Worm (Caenorhabditis elegans) whole organism, L1 larva: ENCODE data around the gene emb-30.

Experiments
- C16A3.4 ChIP-seq: fragments of 150-350 bp; optimal IDR thresholded peaks from 2 replicates; lab custom pipeline; 2014; ENCODE audit warnings: missing biosample characterization, missing genetic modification characterization
- C34B4.2 ChIP-seq: sonication (generic microtip); optimal IDR thresholded peaks from 2 replicates; lab custom pipeline; 2017; ENCODE audit warnings: mild to moderate bottlenecking, missing genetic modification characterization, missing compliant biosample characterization
- F16B12.6 ChIP-seq: fragments of 150-350 bp; optimal IDR thresholded peaks from 2 replicates; lab custom pipeline; 2014; ENCODE audit warnings: missing biosample characterization, missing genetic modification characterization
- aha-1 ChIP-seq: fragments of 150-350 bp; optimal IDR thresholded peaks from 2 replicates; lab custom pipeline; 2014; ENCODE audit warnings: missing biosample characterization, missing genetic modification characterization
- aly-2 ChIP-seq: fragments of 150-350 bp; optimal IDR thresholded peaks from 2 replicates; lab custom pipeline; 2014; ENCODE audit warnings: missing biosample characterization, missing genetic modification characterization
- blmp-1 ChIP-seq: fragments of 150-350 bp; optimal IDR thresholded peaks from 2 replicates; lab custom pipeline; 2014; ENCODE audit warnings: missing biosample characterization, missing genetic modification characterization
- dpl-1 ChIP-seq, 3 experiments: fragments of 150-350 bp in 2 of 3; sonication (generic microtip) in 1 of 3; optimal IDR thresholded peaks; 2 replicates each; lab custom pipeline; 2014 to 2017; ENCODE audit warnings: missing biosample characterization in 3 of 3, missing genetic modification characterization in 3 of 3, missing genetic modification reagents in 3 of 3
- efl-1 ChIP-seq, 4 experiments: fragments of 150-350 bp; optimal IDR thresholded peaks in 3 of 4; peaks in 1 of 4; 1 replicate in 1 of 4; 2 replicates in 3 of 4; lab custom pipeline; 2014; ENCODE audit warnings: missing biosample characterization in 2 of 4, missing genetic modification characterization in 2 of 4, missing genetic modification reagents in 2 of 4
- efl-3 ChIP-seq: fragments of 200-800 bp; sonication (Bioruptor generic); optimal IDR thresholded peaks from 2 replicates; lab custom pipeline; 2018; ENCODE audit warnings: mild to moderate bottlenecking, missing genetic modification characterization, missing compliant biosample characterization
- egl-13 ChIP-seq: sonication (generic microtip); optimal IDR thresholded peaks from 2 replicates; lab custom pipeline; 2016; ENCODE audit warnings: missing genotype, missing genetic modification reagents, missing genetic modification characterization, missing compliant biosample characterization
- egl-27 ChIP-seq, 2 experiments: fragments of 150-350 bp in 1 of 2; sonication (generic microtip); optimal IDR thresholded peaks; 3 replicates each; lab custom pipeline; 2017 to 2018; ENCODE audit warnings: missing biosample characterization in 2 of 2, missing genetic modification characterization in 2 of 2, missing genetic modification reagents in 2 of 2
- elt-3 ChIP-seq, 6 experiments: fragments of 150-350 bp in 1 of 6; sonication (generic microtip); optimal IDR thresholded peaks; 2 replicates each; lab custom pipeline; 2017 to 2018; ENCODE audit warnings: missing biosample characterization in 6 of 6, missing genetic modification characterization in 6 of 6, inconsistent platforms in 1 of 6
- ets-5 ChIP-seq: fragments of 200-800 bp; sonication (Bioruptor generic); IDR thresholded peaks from 2 replicates; pipeline ENCODE4 v1.3.6; 2022; ENCODE audit warnings: missing genetic modification characterization, missing compliant biosample characterization
- fos-1 ChIP-seq: fragments of 150-350 bp; optimal IDR thresholded peaks from 2 replicates; lab custom pipeline; 2014; ENCODE audit warnings: missing biosample characterization, missing genetic modification characterization
- grh-1 ChIP-seq: fragments of 200-800 bp; sonication (Bioruptor generic); IDR thresholded peaks from 2 replicates; pipeline ENCODE4 v1.3.6; 2022; ENCODE audit warnings: missing genetic modification reagents, missing genetic modification characterization, missing compliant biosample characterization
- hpl-2 ChIP-seq: fragments of 150-350 bp; optimal IDR thresholded peaks from 2 replicates; lab custom pipeline; 2014; ENCODE audit warnings: missing biosample characterization, missing genetic modification reagents, missing genetic modification characterization
- jun-1 ChIP-seq: fragments of 150-350 bp; optimal IDR thresholded peaks from 2 replicates; lab custom pipeline; 2014; ENCODE audit warnings: missing biosample characterization, missing genetic modification reagents, missing genetic modification characterization
- lin-13 ChIP-seq: fragments of 150-350 bp; optimal IDR thresholded peaks from 2 replicates; lab custom pipeline; 2014; ENCODE audit warnings: missing biosample characterization, missing genetic modification reagents, missing genetic modification characterization
- lin-14 ChIP-seq: fragments of 200-800 bp; sonication (Bioruptor generic); optimal IDR thresholded peaks from 2 replicates; lab custom pipeline; 2018; ENCODE audit warnings: mild to moderate bottlenecking, missing genetic modification characterization, moderate library complexity, missing compliant biosample characterization
- mep-1 ChIP-seq: fragments of 150-350 bp; optimal IDR thresholded peaks from 2 replicates; lab custom pipeline; 2014; ENCODE audit warnings: missing biosample characterization, missing genetic modification characterization
- nhr-11 ChIP-seq: fragments of 150-350 bp; optimal IDR thresholded peaks from 2 replicates; lab custom pipeline; 2014; ENCODE audit warnings: missing biosample characterization, missing genetic modification characterization
- nhr-12 ChIP-seq: sonication (generic microtip); optimal IDR thresholded peaks from 2 replicates; lab custom pipeline; 2017; ENCODE audit warnings: missing biosample characterization, missing genetic modification characterization
- nhr-28 ChIP-seq: fragments of 150-350 bp; optimal IDR thresholded peaks from 2 replicates; lab custom pipeline; 2014; ENCODE audit warnings: missing biosample characterization, missing genetic modification characterization
- nhr-84 ChIP-seq: sonication (generic microtip); optimal IDR thresholded peaks from 2 replicates; lab custom pipeline; 2017; ENCODE audit warnings: missing biosample characterization, missing genetic modification characterization
- nhr-85 ChIP-seq: sonication (generic microtip); peaks from one replicate; lab custom pipeline; 2016; ENCODE audit warnings: missing genetic modification characterization, inconsistent platforms, missing compliant biosample characterization
- pag-3 ChIP-seq: sonication (generic microtip); optimal IDR thresholded peaks from 2 replicates; lab custom pipeline; 2017; ENCODE audit warnings: missing genetic modification characterization, mild to moderate bottlenecking, missing compliant biosample characterization, antibody characterized with exemption, borderline replicate concordance; ENCODE audit not compliant: insufficient read depth
- pqm-1 ChIP-seq: sonication (generic microtip); optimal IDR thresholded peaks from 3 replicates; lab custom pipeline; 2017; ENCODE audit warnings: missing biosample characterization, missing genetic modification characterization
- rnt-1 ChIP-seq: sonication (generic microtip); optimal IDR thresholded peaks from 2 replicates; lab custom pipeline; 2016; ENCODE audit warnings: mild to moderate bottlenecking, missing genetic modification characterization, moderate library complexity, missing compliant biosample characterization
- snu-23 ChIP-seq: sonication (generic microtip); optimal IDR thresholded peaks from 2 replicates; lab custom pipeline; 2016; ENCODE audit warnings: missing genetic modification characterization, missing compliant biosample characterization
- sox-4 ChIP-seq: sonication (generic microtip); optimal IDR thresholded peaks from 2 replicates; lab custom pipeline; 2016; ENCODE audit warnings: missing genetic modification characterization, missing compliant biosample characterization
- tbx-2 ChIP-seq: sonication (generic microtip); optimal IDR thresholded peaks from 2 replicates; lab custom pipeline; 2016; ENCODE audit warnings: missing genetic modification characterization, missing compliant biosample characterization
- unc-130 ChIP-seq: fragments of 150-350 bp; optimal IDR thresholded peaks from 2 replicates; lab custom pipeline; 2017; ENCODE audit warnings: missing biosample characterization, missing genetic modification characterization, inconsistent platforms
- unc-30 ChIP-seq: sonication (generic microtip); optimal IDR thresholded peaks from 2 replicates; lab custom pipeline; 2017; ENCODE audit warnings: missing biosample characterization, missing genetic modification characterization
- unc-62 ChIP-seq: fragments of 150-350 bp; optimal IDR thresholded peaks from 2 replicates; lab custom pipeline; 2014; ENCODE audit warnings: missing biosample characterization, missing genetic modification reagents, missing genetic modification characterization
- unc-86 ChIP-seq: sonication (generic microtip); optimal IDR thresholded peaks from 2 replicates; lab custom pipeline; 2016; ENCODE audit warnings: missing genetic modification characterization, missing compliant biosample characterization
- unc-98 ChIP-seq: fragments of 200-800 bp; sonication (Bioruptor generic); IDR thresholded peaks from 2 replicates; pipeline ENCODE4 v1.3.6; 2022; ENCODE audit warnings: missing genetic modification characterization, missing compliant biosample characterization
- vab-15 ChIP-seq: sonication (generic microtip); optimal IDR thresholded peaks from 2 replicates; lab custom pipeline; 2017; ENCODE audit warnings: missing genotype, mild to moderate bottlenecking, missing genetic modification characterization, missing compliant biosample characterization
- zag-1 ChIP-seq: fragments of 150-350 bp; optimal IDR thresholded peaks from 2 replicates; lab custom pipeline; 2014; ENCODE audit warnings: missing biosample characterization, missing genetic modification characterization
- zip-4 ChIP-seq: fragments of 200-800 bp; sonication (Bioruptor generic); optimal IDR thresholded peaks from 2 replicates; lab custom pipeline; 2018; ENCODE audit warnings: mild to moderate bottlenecking, missing genetic modification characterization, moderate library complexity, missing compliant biosample characterization

The emb-30 gene

ce11 chrIII:9482423-9482993, 41.2 kb upstream of the emb-30 start (continued):
- TF ChIP-seq efl-1 (optimal IDR thresholded peaks at IDR 0.05; lab: Kevin White, UChicago): no peak
- peak in 1 of 2 experiments; percentile 84 for TF ChIP-seq efl-1 (GFP tag; optimal IDR thresholded peaks at IDR 0.05 in 1 of 2; lab: Kevin White, UChicago)
- no peak for TF ChIP-seq zag-1 (tag; lab: Kevin White, UChicago)
- TF ChIP-seq rnt-1 (tag; lab: Kevin White, UChicago): no peak
- TF ChIP-seq egl-27 (tag; optimal IDR thresholded peaks at IDR 0.05; lab: Kevin White, UChicago): no peak
- no peak for TF ChIP-seq unc-130
- no peak for TF ChIP-seq F16B12.6
- no peak for TF ChIP-seq C16A3.4 (tag; lab: Kevin White, UChicago)
- no peak for TF ChIP-seq hpl-2
- TF ChIP-seq lin-14: peak; percentile 67
- TF ChIP-seq vab-15: no peak
- TF ChIP-seq C34B4.2: no peak
- TF ChIP-seq nhr-12 (tag; lab: Kevin White, UChicago): no peak
- TF ChIP-seq unc-62 (GFP tag; lab: Kevin White, UChicago): no peak
- TF ChIP-seq zip-4 (GFP tag; lab: Kevin White, UChicago): no peak
- TF ChIP-seq grh-1 (GFP tag; lab: Robert Waterston, UW): no peak
- no peak for TF ChIP-seq nhr-28 (tag; lab: Kevin White, UChicago)
- TF ChIP-seq mep-1 (tag; lab: Kevin White, UChicago): peak; percentile 37
- TF ChIP-seq lin-13: peak; percentile 4
- TF ChIP-seq sox-4: no peak

DNA sequence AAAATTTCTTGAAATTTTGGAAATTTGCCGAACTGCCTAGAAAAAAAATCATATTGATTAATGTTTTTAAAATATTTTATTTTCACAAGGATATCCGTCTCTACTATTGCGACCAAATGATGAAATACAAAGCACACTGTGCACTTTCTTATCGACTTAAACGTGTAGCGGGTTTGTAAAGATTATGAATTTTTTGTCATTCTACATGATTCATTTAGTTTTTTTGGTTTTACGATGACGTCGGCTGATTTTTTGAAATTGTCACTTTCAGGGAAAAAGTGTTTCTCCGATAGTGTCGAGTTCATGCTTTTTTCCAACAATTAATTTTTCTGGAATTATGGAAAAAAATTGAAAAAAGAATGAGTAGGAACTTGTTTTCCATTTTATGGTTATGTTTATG, 35.3 kb upstream of the emb-30 start:
- no peak for TF ChIP-seq egl-13
- TF ChIP-seq ets-5 (GFP tag; lab: Robert Waterston, UW): no peak
- no peak for TF ChIP-seq unc-30 (tag; lab: Kevin White, UChicago)
- TF ChIP-seq fos-1 (tag; lab: Kevin White, UChicago): no peak
- TF ChIP-seq pag-3: no peak
- TF ChIP-seq nhr-85 (tag; lab: Kevin White, UChicago): no peak
- no peak for TF ChIP-seq nhr-84 (tag; lab: Kevin White, UChicago)
- TF ChIP-seq snu-23 (GFP tag; lab: Kevin White, UChicago): no peak

DNA sequence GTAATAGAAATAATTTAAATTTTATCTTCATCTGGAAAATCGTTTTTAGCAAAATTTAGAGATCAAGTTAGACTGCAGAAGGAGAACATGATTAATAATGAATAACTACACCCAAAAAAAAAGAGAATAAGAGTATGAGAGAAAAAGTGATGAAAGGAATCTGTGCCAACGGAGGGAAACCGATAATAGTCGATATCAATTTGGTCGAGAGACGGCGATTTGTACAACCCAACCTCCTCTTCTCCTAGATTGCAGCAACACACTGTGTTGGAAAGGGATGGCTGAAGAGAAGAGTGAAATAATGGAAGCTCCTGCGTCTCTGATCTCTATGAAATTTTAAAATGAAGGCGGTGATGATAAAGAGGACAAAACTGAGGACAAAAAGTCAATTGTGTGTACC, 33.2 kb upstream of the emb-30 start:
- TF ChIP-seq pqm-1: peak; percentile 60
- no peak for TF ChIP-seq nhr-11 (tag; lab: Kevin White, UChicago)
- no peak for TF ChIP-seq ets-5 (GFP tag; lab: Robert Waterston, UW)
- TF ChIP-seq aly-2: no peak
- peak; percentile 23 for TF ChIP-seq lin-14
- peak in 1 of 6 experiments; percentile 26 for TF ChIP-seq elt-3 (tag; optimal IDR thresholded peaks at IDR 0.05; lab: Kevin White, UChicago)
- no peak for TF ChIP-seq efl-3 (GFP tag; lab: Kevin White, UChicago)
- no peak for TF ChIP-seq unc-86 (tag; lab: Kevin White, UChicago)
- peak; percentile 16 for TF ChIP-seq jun-1 (tag; lab: Kevin White, UChicago)
- no peak for TF ChIP-seq dpl-1 (GFP tag; optimal IDR thresholded peaks at IDR 0.05; lab: Kevin White, UChicago)
- no peak for TF ChIP-seq unc-98 (GFP tag; lab: Robert Waterston, UW)
- TF ChIP-seq efl-1 (optimal IDR thresholded peaks at IDR 0.05; lab: Kevin White, UChicago): no peak
- peak in 1 of 2 experiments; percentile 56 for TF ChIP-seq efl-1 (GFP tag; optimal IDR thresholded peaks at IDR 0.05 in 1 of 2; lab: Kevin White, UChicago)
- TF ChIP-seq blmp-1 (tag; lab: Kevin White, UChicago): peak; percentile 16

DNA sequence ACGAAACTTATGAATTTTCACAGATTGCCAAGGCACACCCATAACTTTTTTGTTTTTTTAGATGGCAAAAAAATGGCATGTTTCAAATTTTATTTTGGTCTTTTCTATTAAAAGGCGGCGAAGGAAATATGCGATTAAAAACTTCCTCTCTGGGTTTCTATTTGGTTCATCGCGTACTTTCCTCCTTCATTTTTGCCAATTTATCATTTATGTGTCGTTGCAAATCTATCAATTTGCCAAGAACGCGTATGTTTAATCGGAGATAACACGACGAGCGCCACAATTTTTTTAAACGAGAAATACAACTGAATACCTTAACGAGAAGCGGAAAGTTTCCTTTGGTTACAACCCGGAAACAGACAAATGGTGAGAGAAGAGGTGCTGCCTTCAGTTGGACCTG, 31.2 kb upstream of the emb-30 start:
- no peak for TF ChIP-seq pqm-1
- TF ChIP-seq tbx-2: no peak
- TF ChIP-seq aha-1 (tag; lab: Kevin White, UChicago): no peak
